Worm (Caenorhabditis elegans) whole organism, L4 larva: ENCODE results near the gene T26H5.11.

Experiments used
- ZK337.2 ChIP-seq: fragments of 200-800 bp; sonication (Bioruptor generic); IDR thresholded peaks from 2 replicates; pipeline ENCODE4 v1.3.6; 2022; ENCODE audit warnings: missing genetic modification reagents, missing genetic modification characterization, missing compliant biosample characterization
- ceh-28 ChIP-seq: fragments of 150-350 bp; optimal IDR thresholded peaks from 2 replicates; lab custom pipeline; 2014; ENCODE audit warnings: missing biosample characterization, missing genetic modification reagents, missing genetic modification characterization
- nhr-237 ChIP-seq: sonication (generic microtip); optimal IDR thresholded peaks from 2 replicates; lab custom pipeline; 2017; ENCODE audit warnings: missing biosample characterization, missing genetic modification characterization
- pha-4 ChIP-seq, 2 experiments: fragments of 150-350 bp in 1 of 2; fragments of 200-800 bp in 1 of 2; sonication (Bioruptor generic) in 1 of 2; IDR thresholded peaks in 1 of 2; optimal IDR thresholded peaks in 1 of 2; 2 replicates each; pipeline versions ENCODE4 v1.3.6 to Lab custom; 2014 to 2022; ENCODE audit warnings: missing genetic modification characterization in 2 of 2, missing genetic modification reagents in 2 of 2, missing biosample characterization in 1 of 2, missing compliant biosample characterization in 1 of 2
- unc-62 ChIP-seq, 3 experiments: fragments of 150-350 bp in 1 of 3; sonication (generic microtip); optimal IDR thresholded peaks in 2 of 3; peaks in 1 of 3; 1 replicate in 1 of 3; 2 replicates in 2 of 3; lab custom pipeline; 2014 to 2017; ENCODE audit warnings: missing biosample characterization in 3 of 3, missing genetic modification characterization in 3 of 3, missing genetic modification reagents in 3 of 3, missing genotype in 1 of 3
- zag-1 ChIP-seq: fragments of 150-350 bp; optimal IDR thresholded peaks from 2 replicates; lab custom pipeline; 2014; ENCODE audit warnings: missing biosample characterization, missing genetic modification characterization

DNA sequence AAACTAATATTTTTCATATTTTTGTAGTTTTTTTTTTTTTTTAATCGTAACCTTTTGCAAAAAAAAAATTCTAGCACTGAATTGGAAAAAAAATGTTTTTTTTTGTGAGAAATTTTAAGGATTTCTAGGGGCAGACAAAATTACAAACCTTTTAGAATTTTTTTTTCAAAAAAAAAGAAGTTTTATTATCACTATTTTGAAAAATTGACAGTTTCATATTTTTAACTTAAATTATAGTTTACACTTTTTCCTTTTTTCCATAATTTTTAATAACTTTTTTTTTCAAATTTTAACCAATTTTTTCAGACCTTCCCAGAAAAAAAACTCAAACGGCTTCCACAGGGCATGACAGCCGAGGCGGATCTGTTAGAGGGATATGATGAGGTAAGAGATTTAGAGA, 26.9 kb upstream of the T26H5.11 start, which contains the start of gene dpf-1:
- TF ChIP-seq ceh-28 (tag; lab: Kevin White, UChicago): no peak
- no peak for TF ChIP-seq unc-62 (GFP tag; optimal IDR thresholded peaks at IDR 0.05 in 1 of 2; lab: Kevin White, UChicago)
- no peak for TF ChIP-seq unc-62 (tag; optimal IDR thresholded peaks at IDR 0.05; lab: Kevin White, UChicago)
- TF ChIP-seq zag-1 (tag; lab: Kevin White, UChicago): no peak
- TF ChIP-seq ZK337.2 (GFP tag; lab: Robert Waterston, UW): no peak
- no peak for TF ChIP-seq nhr-237 (tag; lab: Kevin White, UChicago)
- no peak for TF ChIP-seq pha-4 (GFP tag; IDR thresholded peaks at IDR 0.05; lab: Robert Waterston, UW)
- TF ChIP-seq pha-4 (tag; optimal IDR thresholded peaks at IDR 0.05; lab: Kevin White, UChicago): no peak
